Worm (Caenorhabditis elegans): Measurements from ENCODE around the gene larp-1.

larp-1 gene

ce11 chrIII:5031375-5031836 is 14.0 kb upstream of the larp-1 start (continued):
- TF ChIP-seq ahr-1 (tag; optimal IDR thresholded peaks at IDR 0.05) (peak; percentile 11), C08G9.2 (tag; optimal IDR thresholded peaks at IDR 0.05) (peak; percentile 86), lin-11 (tag; optimal IDR thresholded peaks at IDR 0.05) (peak; percentile 77), nfya-1 (tag; optimal IDR thresholded peaks at IDR 0.05) (peak; percentile 72), pros-1 (tag; optimal IDR thresholded peaks at IDR 0.05) (peak; percentile 24), T23F11.4 (GFP tag; optimal IDR thresholded peaks at IDR 0.05) (peak; percentile 93), hlh-13 (GFP tag; optimal IDR thresholded peaks at IDR 0.05) (peak; percentile 78), nhr-232 (tag; optimal IDR thresholded peaks at IDR 0.05) (peak; percentile 81), K02D7.2 (tag; optimal IDR thresholded peaks at IDR 0.05) (peak; percentile 86), elt-4 (tag; optimal IDR thresholded peaks at IDR 0.05) (peak; percentile 76), ceh-18 (tag; optimal IDR thresholded peaks at IDR 0.05) (peak; percentile 92), elt-2 (tag; optimal IDR thresholded peaks at IDR 0.05) (peak; percentile 95), ceh-31 (tag; optimal IDR thresholded peaks at IDR 0.05) (peak; percentile 81), dve-1 (tag; optimal IDR thresholded peaks at IDR 0.05) (peak; percentile 84), ttx-3 (tag; optimal IDR thresholded peaks at IDR 0.05) (peak; percentile 81), C38D4.7 (GFP tag; optimal IDR thresholded peaks at IDR 0.05) (peak; percentile 78), sox-2 (GFP tag; IDR thresholded peaks at IDR 0.05) (peak; percentile 65), ceh-2 (tag; optimal IDR thresholded peaks at IDR 0.05) (peak; percentile 72), ceh-45 (GFP tag; IDR thresholded peaks at IDR 0.05) (peak; percentile 87), ceh-24 (tag; optimal IDR thresholded peaks at IDR 0.05) (peak; percentile 87), pat-9 (tag; optimal IDR thresholded peaks at IDR 0.05) (peak; percentile 81), tbx-7 (tag; optimal IDR thresholded peaks at IDR 0.05) (peak; percentile 55), pqm-1 (tag; optimal IDR thresholded peaks at IDR 0.05) (peak; percentile 60), fkh-6 (tag; optimal IDR thresholded peaks at IDR 0.05) (peak; percentile 88), ceh-34 (tag; optimal IDR thresholded peaks at IDR 0.05) (peak; percentile 96), tbx-2 (tag; optimal IDR thresholded peaks at IDR 0.05) (peak; percentile 91), lim-6 (tag; optimal IDR thresholded peaks at IDR 0.05) (peak; percentile 45), unc-86 (tag; optimal IDR thresholded peaks at IDR 0.05) (peak; percentile 75), ceh-14 (tag; optimal IDR thresholded peaks at IDR 0.05) (peak; percentile 83), hlh-8 (tag; optimal IDR thresholded peaks at IDR 0.05) (peak; percentile 52), fax-1 (tag; optimal IDR thresholded peaks at IDR 0.05) (peak; percentile 81)

- TF ChIP-seq T23F11.4 (GFP tag; optimal IDR thresholded peaks at IDR 0.05) (no peak), F13H6.1 (tag; optimal IDR thresholded peaks at IDR 0.05) (no peak)
These were observed 13.2 kb upstream of the larp-1 start, which contains the start of gene klp-6 for ce11 chrIII:5030629-5031028. Gene klp-6, plus strand, starts transcription at chrIII:5030929.

- TF ChIP-seq tbx-7 (tag; optimal IDR thresholded peaks at IDR 0.05): no peak
- TF ChIP-seq ztf-16 (tag; optimal IDR thresholded peaks at IDR 0.05): no peak
- no peak for TF ChIP-seq lin-11 (tag; optimal IDR thresholded peaks at IDR 0.05)
- TF ChIP-seq T23F11.4 (GFP tag; optimal IDR thresholded peaks at IDR 0.05): no peak
- TF ChIP-seq pag-3 (tag; optimal IDR thresholded peaks at IDR 0.05; ENCODE audit: borderline replicate concordance): no peak
- TF ChIP-seq sox-2 (GFP tag; IDR thresholded peaks at IDR 0.05): no peak
- no peak for TF ChIP-seq che-1 (tag; optimal IDR thresholded peaks at IDR 0.05)
- TF ChIP-seq hlh-13 (GFP tag; optimal IDR thresholded peaks at IDR 0.05): no peak
- no peak for TF ChIP-seq ceh-30 (tag; optimal IDR thresholded peaks at IDR 0.05)
- TF ChIP-seq dve-1 (tag; optimal IDR thresholded peaks at IDR 0.05): no peak
- no peak for TF ChIP-seq zip-5 (tag; optimal IDR thresholded peaks at IDR 0.05)
- no peak for TF ChIP-seq elt-4 (tag; optimal IDR thresholded peaks at IDR 0.05)
- no peak for TF ChIP-seq pqm-1 (tag; optimal IDR thresholded peaks at IDR 0.05)
- no peak for TF ChIP-seq fkh-10 (GFP tag; optimal IDR thresholded peaks at IDR 0.05)
- no peak for TF ChIP-seq ceh-22 (tag; optimal IDR thresholded peaks at IDR 0.05)
These were observed 9.8 kb upstream of the larp-1 start for ce11 chrIII:5027219-5027618.
